Worm (Caenorhabditis elegans) whole organism, mixed stage, embryonic: Measurements from ENCODE around the gene Y49F6C.2.

Experiments used
- bed-3 ChIP-seq: fragments of 200-800 bp; sonication (Bioruptor generic); optimal IDR thresholded peaks from 3 replicates; lab custom pipeline; 2018; ENCODE audit warnings: mild to moderate bottlenecking, missing genetic modification characterization, moderate library complexity, missing compliant biosample characterization
- ceh-39 ChIP-seq: fragments of 150-350 bp; optimal IDR thresholded peaks from 2 replicates; lab custom pipeline; 2014; ENCODE audit warnings: missing biosample characterization, missing genetic modification characterization
- ceh-83 ChIP-seq: fragments of 200-800 bp; sonication (Bioruptor generic); optimal IDR thresholded peaks from 2 replicates; lab custom pipeline; 2018; ENCODE audit warnings: mild to moderate bottlenecking, missing genetic modification characterization, missing compliant biosample characterization
- ces-1 ChIP-seq: fragments of 150-350 bp; optimal IDR thresholded peaks from 2 replicates; lab custom pipeline; 2014; ENCODE audit warnings: missing biosample characterization, missing genetic modification reagents, missing genetic modification characterization
- drap-1 ChIP-seq: fragments of 200-800 bp; sonication (Bioruptor generic); optimal IDR thresholded peaks from 3 replicates; lab custom pipeline; 2018; ENCODE audit warnings: mild to moderate bottlenecking, missing genetic modification characterization, missing compliant biosample characterization
- elt-1 ChIP-seq: sonication (generic microtip); optimal IDR thresholded peaks from 2 replicates; lab custom pipeline; 2017; ENCODE audit warnings: missing genetic modification characterization, mild to moderate bottlenecking, missing compliant biosample characterization, antibody characterized with exemption, moderate library complexity, borderline replicate concordance; ENCODE audit not compliant: insufficient read depth
- elt-3 ChIP-seq: fragments of 150-350 bp; optimal IDR thresholded peaks from 2 replicates; lab custom pipeline; 2014; ENCODE audit warnings: missing biosample characterization, missing genetic modification characterization
- flh-1 ChIP-seq: fragments of 200-800 bp; sonication (Bioruptor generic); optimal IDR thresholded peaks from 2 replicates; lab custom pipeline; 2018; ENCODE audit warnings: mild to moderate bottlenecking, missing genetic modification characterization, moderate library complexity, missing compliant biosample characterization
- ham-2 ChIP-seq: fragments of 200-800 bp; sonication (Bioruptor generic); optimal IDR thresholded peaks from 2 replicates; lab custom pipeline; 2018; ENCODE audit warnings: mild to moderate bottlenecking, missing genetic modification characterization, missing compliant biosample characterization
- hlh-1 ChIP-seq: fragments of 150-350 bp; optimal IDR thresholded peaks from 2 replicates; lab custom pipeline; 2014; ENCODE audit warnings: missing biosample characterization, missing genetic modification reagents, missing genetic modification characterization
- lin-13 ChIP-seq: fragments of 150-350 bp; optimal IDR thresholded peaks from 2 replicates; lab custom pipeline; 2014; ENCODE audit warnings: missing biosample characterization, missing genetic modification characterization
- lin-32 ChIP-seq: fragments of 200-800 bp; sonication (Bioruptor generic); optimal IDR thresholded peaks from 2 replicates; lab custom pipeline; 2018; ENCODE audit warnings: mild to moderate bottlenecking, missing genetic modification characterization, missing compliant biosample characterization
- lsy-2 ChIP-seq: fragments of 150-350 bp; optimal IDR thresholded peaks from 2 replicates; lab custom pipeline; 2014; ENCODE audit warnings: missing biosample characterization, missing genetic modification characterization
- mab-5 ChIP-seq: fragments of 150-350 bp; optimal IDR thresholded peaks from 2 replicates; lab custom pipeline; 2014; ENCODE audit warnings: missing biosample characterization, missing genetic modification characterization
- mep-1 ChIP-seq: fragments of 150-350 bp; optimal IDR thresholded peaks from 2 replicates; lab custom pipeline; 2017; ENCODE audit warnings: missing biosample characterization, missing genetic modification reagents, missing genetic modification characterization, inconsistent platforms
- mls-2 ChIP-seq: sonication (generic microtip); optimal IDR thresholded peaks from 2 replicates; lab custom pipeline; 2016; ENCODE audit warnings: mild to moderate bottlenecking, missing genetic modification characterization, moderate library complexity, missing compliant biosample characterization
- nhr-12 ChIP-seq: fragments of 150-350 bp; optimal IDR thresholded peaks from 2 replicates; lab custom pipeline; 2014; ENCODE audit warnings: missing biosample characterization, missing genetic modification characterization
- nhr-2 ChIP-seq: fragments of 150-350 bp; optimal IDR thresholded peaks from 2 replicates; lab custom pipeline; 2014; ENCODE audit warnings: missing biosample characterization, missing genetic modification characterization
- nhr-237 ChIP-seq: fragments of 150-350 bp; optimal IDR thresholded peaks from 2 replicates; lab custom pipeline; 2014; ENCODE audit warnings: missing biosample characterization, missing genetic modification characterization
- nhr-28 ChIP-seq: fragments of 150-350 bp; optimal IDR thresholded peaks from 2 replicates; lab custom pipeline; 2014; ENCODE audit warnings: missing biosample characterization, missing genetic modification characterization
- pha-4 ChIP-seq: fragments of 150-350 bp; optimal IDR thresholded peaks from 2 replicates; lab custom pipeline; 2018; ENCODE audit warnings: missing biosample characterization, missing genetic modification reagents, missing genetic modification characterization
- sem-2 ChIP-seq: fragments of 200-800 bp; sonication (Bioruptor generic); optimal IDR thresholded peaks from 2 replicates; lab custom pipeline; 2018; ENCODE audit warnings: mild to moderate bottlenecking, missing genetic modification characterization, missing compliant biosample characterization
- sptf-1 ChIP-seq: sonication (generic microtip); optimal IDR thresholded peaks from 2 replicates; lab custom pipeline; 2017; ENCODE audit warnings: mild to moderate bottlenecking, missing genetic modification characterization, moderate library complexity, missing compliant biosample characterization
- tbx-8 ChIP-seq: fragments of 200-800 bp; sonication (Bioruptor generic); optimal IDR thresholded peaks from 2 replicates; lab custom pipeline; 2018; ENCODE audit warnings: mild to moderate bottlenecking, missing genetic modification characterization, moderate library complexity, missing compliant biosample characterization
- unc-39 ChIP-seq: fragments of 150-350 bp; optimal IDR thresholded peaks from 2 replicates; lab custom pipeline; 2014; ENCODE audit warnings: missing biosample characterization, missing genetic modification characterization
- unc-62 ChIP-seq: fragments of 150-350 bp; optimal IDR thresholded peaks from 2 replicates; lab custom pipeline; 2014; ENCODE audit warnings: missing biosample characterization, missing genetic modification reagents, missing genetic modification characterization
- zip-8 ChIP-seq: fragments of 150-350 bp; optimal IDR thresholded peaks from 2 replicates; lab custom pipeline; 2014; ENCODE audit warnings: missing biosample characterization, missing genetic modification characterization
- ztf-11 ChIP-seq: fragments of 150-350 bp; optimal IDR thresholded peaks from 2 replicates; lab custom pipeline; 2014; ENCODE audit warnings: missing biosample characterization, missing genetic modification characterization

Gene Y49F6C.2

DNA sequence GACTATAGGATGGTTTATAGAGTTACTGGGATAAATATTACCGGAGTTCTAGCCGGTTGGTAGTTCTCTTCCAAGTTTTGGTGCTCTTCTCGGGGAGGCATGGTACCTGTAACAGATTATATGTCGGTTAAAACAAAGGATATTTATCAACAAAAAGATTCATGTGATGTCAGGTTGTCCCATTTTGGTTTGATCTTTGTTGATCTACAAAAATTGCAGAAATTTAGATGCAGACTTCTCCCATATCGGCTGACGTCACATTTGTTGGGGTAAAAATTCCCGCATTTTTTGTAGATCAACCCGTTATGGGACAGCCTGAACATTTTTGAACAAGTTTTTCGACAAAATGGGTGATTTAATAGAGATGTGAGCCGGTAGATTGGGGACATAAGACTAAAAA lies 10.3 kb upstream of the Y49F6C.2 start, which contains the start of gene Y49F6C.7:
Gene Y49F6C.7 (minus strand): TSS at position 101 of the 400 bp plus-strand sequence.
- TF ChIP-seq mab-5 (tag; lab: Kevin White, UChicago), result no peak
- TF ChIP-seq hlh-1 (tag; lab: Kevin White, UChicago), result no peak
- TF ChIP-seq flh-1 (GFP tag; lab: Kevin White, UChicago), result no peak
- TF ChIP-seq unc-62, result no peak
- TF ChIP-seq elt-3 (tag; lab: Kevin White, UChicago), result no peak
- no peak for TF ChIP-seq zip-8
- no peak for TF ChIP-seq nhr-2 (tag; lab: Kevin White, UChicago)
- TF ChIP-seq lin-13 (tag; lab: Kevin White, UChicago), result no peak
- TF ChIP-seq nhr-28 (tag; lab: Kevin White, UChicago), result no peak
- no peak for TF ChIP-seq nhr-237 (tag; lab: Kevin White, UChicago)
- TF ChIP-seq ceh-39, result no peak
- no peak for TF ChIP-seq drap-1 (GFP tag; lab: Kevin White, UChicago)

DNA sequence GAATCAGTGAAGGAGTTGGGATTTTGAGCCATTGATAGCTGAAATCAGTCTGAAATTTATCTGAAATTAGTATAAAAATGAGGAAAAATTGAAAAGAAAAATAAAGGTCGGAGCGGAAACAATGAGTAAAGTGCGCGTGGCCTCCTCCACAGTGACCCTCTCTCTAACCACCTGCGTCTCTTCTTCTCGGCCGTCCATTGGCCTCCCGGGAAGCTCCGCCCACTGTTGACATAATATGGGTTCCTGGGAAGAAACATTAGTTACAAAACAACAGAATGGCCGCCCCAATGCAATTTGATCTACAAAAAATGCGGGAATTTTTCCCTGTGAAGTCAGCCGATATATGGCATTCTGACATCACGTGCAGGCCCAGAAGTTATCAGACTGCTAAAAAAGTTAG lies 8.3 kb upstream of the Y49F6C.2 start, which contains the start of gene Y49F6C.8:
Gene Y49F6C.8 (minus strand): TSS at position 51 of the 400 bp plus-strand sequence.
- peak; percentile 87 for TF ChIP-seq lsy-2 (tag; lab: Kevin White, UChicago)
- no peak for TF ChIP-seq sptf-1 (tag; lab: Kevin White, UChicago)

DNA sequence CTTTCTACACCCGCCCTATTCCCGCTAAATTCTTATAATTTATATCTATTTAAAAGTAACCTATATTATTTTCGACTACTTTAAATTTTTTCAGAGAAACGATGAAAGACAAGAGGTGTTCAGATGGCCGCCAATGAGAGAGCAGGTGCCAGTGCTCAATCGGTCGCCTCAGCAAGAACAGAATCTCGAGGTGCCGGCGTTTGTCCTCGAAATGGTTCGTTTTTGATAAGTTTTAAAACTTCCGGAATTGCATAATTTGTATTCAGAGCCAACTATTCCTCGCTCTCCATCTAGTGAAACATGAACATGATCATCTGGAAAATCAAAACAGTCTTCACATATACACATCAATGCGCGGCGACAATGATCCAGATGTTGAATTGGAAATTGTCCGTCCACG lies 7.4 kb upstream of the Y49F6C.2 start, which contains the start of gene bath-23:
Gene bath-23 (plus strand): TSS at position 301 of the 400 bp plus-strand sequence.
- no peak for TF ChIP-seq mls-2 (tag; lab: Kevin White, UChicago)
- no peak for TF ChIP-seq ces-1 (GFP tag; lab: Kevin White, UChicago)
- no peak for TF ChIP-seq nhr-28 (tag; lab: Kevin White, UChicago)
- no peak for TF ChIP-seq unc-39 (tag; lab: Kevin White, UChicago)
- TF ChIP-seq flh-1 (GFP tag; lab: Kevin White, UChicago), result no peak
- TF ChIP-seq lin-32 (GFP tag; lab: Kevin White, UChicago), result no peak
- TF ChIP-seq elt-1 (tag; lab: Kevin White, UChicago), result no peak
- no peak for TF ChIP-seq ham-2 (GFP tag; lab: Kevin White, UChicago)
- TF ChIP-seq sem-2 (GFP tag; lab: Kevin White, UChicago), result no peak
- no peak for TF ChIP-seq lsy-2 (tag; lab: Kevin White, UChicago)
- TF ChIP-seq ztf-11 (tag; lab: Kevin White, UChicago), result no peak
- TF ChIP-seq nhr-237 (tag; lab: Kevin White, UChicago), result no peak
- no peak for TF ChIP-seq nhr-2 (tag; lab: Kevin White, UChicago)
- no peak for TF ChIP-seq drap-1 (GFP tag; lab: Kevin White, UChicago)
- TF ChIP-seq pha-4, result no peak
- no peak for TF ChIP-seq lin-13 (tag; lab: Kevin White, UChicago)

DNA sequence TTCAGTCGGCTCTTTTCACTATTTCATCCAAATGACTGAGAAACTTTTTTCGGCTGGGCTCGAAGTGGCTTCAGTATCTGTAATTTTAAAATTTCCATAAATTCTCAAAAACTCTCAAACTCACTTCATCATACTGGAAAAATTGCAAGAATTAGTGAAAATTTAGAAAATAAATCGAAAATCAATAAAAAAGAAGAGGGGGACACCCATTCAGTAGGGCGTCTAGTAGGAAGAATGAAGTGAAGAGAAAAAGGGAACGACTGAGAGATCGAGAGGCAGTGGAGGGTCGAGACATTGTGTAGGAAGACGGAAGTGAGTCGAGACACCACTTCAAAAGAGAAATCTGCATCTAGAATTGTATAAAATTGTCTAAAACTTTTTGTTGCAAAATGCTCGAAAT lies 4.5 kb upstream of the Y49F6C.2 start:
- TF ChIP-seq bed-3 (GFP tag; lab: Kevin White, UChicago) (no peak), lin-32 (GFP tag; lab: Kevin White, UChicago) (no peak), ces-1 (GFP tag; lab: Kevin White, UChicago) (peak; percentile 77)

DNA sequence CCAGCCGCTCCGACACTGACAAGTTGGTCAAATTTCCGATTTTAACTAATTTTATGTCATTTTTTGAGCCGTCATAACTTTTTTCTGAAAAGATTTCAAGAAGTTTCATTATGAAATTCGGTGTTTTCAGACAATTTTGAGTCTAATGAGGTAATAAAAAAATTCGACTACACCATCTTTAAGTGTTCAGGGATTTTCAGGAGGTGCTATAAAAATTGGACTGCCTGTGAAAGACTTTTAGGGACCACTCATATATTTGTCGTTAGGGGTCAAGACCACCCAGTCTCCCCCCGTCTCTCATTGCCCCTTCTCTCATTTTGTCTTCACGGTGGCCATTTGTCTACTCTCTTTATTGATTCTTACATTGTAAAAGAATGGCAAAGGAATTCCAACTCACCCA lies 3.6 kb upstream of the Y49F6C.2 start, which contains the start of gene bath-10:
Gene bath-10 (plus strand): TSS at position 301 of the 400 bp plus-strand sequence.
- TF ChIP-seq mep-1 (tag; lab: Kevin White, UChicago), result no peak
- TF ChIP-seq nhr-2 (tag; lab: Kevin White, UChicago), result peak; percentile 22

DNA sequence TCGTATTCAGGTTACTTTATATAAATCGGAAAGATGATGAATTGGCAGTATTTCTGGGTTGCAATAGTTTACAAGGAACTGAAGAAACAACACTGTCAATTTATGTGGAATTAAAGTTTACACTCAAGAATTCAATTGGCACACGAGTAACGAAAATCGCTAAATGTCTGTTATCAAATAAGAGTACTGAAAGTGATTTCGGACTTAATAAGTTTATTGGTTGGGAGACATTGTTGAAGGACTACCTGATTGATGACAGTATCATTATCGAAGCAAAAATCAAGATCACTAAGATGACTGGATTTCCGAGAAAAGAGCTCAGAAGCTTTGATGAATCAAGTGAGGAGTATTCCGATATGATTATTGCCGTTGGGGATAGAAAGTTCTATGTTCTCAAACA lies 3.1 kb upstream of the Y49F6C.2 start:
- TF ChIP-seq nhr-12 (tag; lab: Kevin White, UChicago), result no peak
- TF ChIP-seq pha-4, result no peak
- TF ChIP-seq mep-1 (tag; lab: Kevin White, UChicago), result no peak
- no peak for TF ChIP-seq elt-1 (tag; lab: Kevin White, UChicago)
- no peak for TF ChIP-seq bed-3 (GFP tag; lab: Kevin White, UChicago)
- TF ChIP-seq lsy-2 (tag; lab: Kevin White, UChicago), result no peak
- no peak for TF ChIP-seq lin-13 (tag; lab: Kevin White, UChicago)
- TF ChIP-seq sptf-1 (tag; lab: Kevin White, UChicago), result no peak
- no peak for TF ChIP-seq ceh-39
- no peak for TF ChIP-seq tbx-8 (GFP tag; lab: Kevin White, UChicago)
- no peak for TF ChIP-seq unc-39 (tag; lab: Kevin White, UChicago)
- no peak for TF ChIP-seq ham-2 (GFP tag; lab: Kevin White, UChicago)
- no peak for TF ChIP-seq ceh-83 (GFP tag; lab: Kevin White, UChicago)
